Worm (Caenorhabditis elegans): ENCODE measurements around the gene mig-2.

Gene mig-2

ce11 chrX:11560615-11561014 lies 12.2 kb downstream of the mig-2 start, which contains the start of gene lev-8:
lev-8 (plus strand) TSS chrX:11560915.
- TF ChIP-seq lsy-2 (tag; optimal IDR thresholded peaks at IDR 0.05) (no peak), pha-4 (tag; optimal IDR thresholded peaks at IDR 0.05) (no peak), elt-3 (tag; optimal IDR thresholded peaks at IDR 0.05) (no peak)

DNA sequence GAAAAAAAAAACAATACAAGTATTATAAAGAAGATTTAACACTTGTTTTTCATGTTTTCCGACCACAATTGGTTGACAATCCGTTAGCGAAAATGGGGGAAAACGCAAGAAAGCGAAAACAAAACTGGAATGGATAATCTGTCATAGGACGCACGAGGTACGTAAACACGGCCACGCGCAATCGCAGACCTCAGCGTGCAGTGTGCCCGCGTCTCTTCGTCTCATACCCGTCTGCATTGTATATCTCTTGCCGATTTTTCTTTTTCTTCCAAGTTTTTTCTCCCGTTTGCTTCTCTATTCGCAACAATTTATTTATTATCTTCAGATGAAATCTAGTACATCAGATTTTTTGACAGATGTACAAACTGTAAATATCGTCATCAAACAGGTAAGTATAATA lies 15.3 kb downstream of the mig-2 start, which contains the start of gene trpp-9:
trpp-9 (plus strand) TSS at position 261 of the 400 bp plus-strand sequence.
- TF ChIP-seq unc-62 (GFP tag; optimal IDR thresholded peaks at IDR 0.05) (no peak), mls-2 (tag; optimal IDR thresholded peaks at IDR 0.05) (no peak), unc-39 (tag; optimal IDR thresholded peaks at IDR 0.05) (no peak), mab-5 (tag; optimal IDR thresholded peaks at IDR 0.05) (no peak), nhr-237 (tag; optimal IDR thresholded peaks at IDR 0.05) (no peak), mep-1 (tag; optimal IDR thresholded peaks at IDR 0.05) (peak; percentile 16), sptf-1 (tag; optimal IDR thresholded peaks at IDR 0.05) (peak; percentile 3), drap-1 (GFP tag; optimal IDR thresholded peaks at IDR 0.05) (no peak), elt-3 (tag; optimal IDR thresholded peaks at IDR 0.05) (no peak), ces-1 (GFP tag; optimal IDR thresholded peaks at IDR 0.05) (peak; percentile 40), ztf-11 (tag; optimal IDR thresholded peaks at IDR 0.05) (no peak), zip-8 (tag; optimal IDR thresholded peaks at IDR 0.05) (no peak), ceh-83 (GFP tag; optimal IDR thresholded peaks at IDR 0.05) (no peak), hlh-1 (tag; optimal IDR thresholded peaks at IDR 0.05) (peak; percentile 2), nhr-76 (tag; optimal IDR thresholded peaks at IDR 0.05) (no peak), ham-2 (GFP tag; optimal IDR thresholded peaks at IDR 0.05) (no peak), ceh-39 (tag; optimal IDR thresholded peaks at IDR 0.05) (no peak), flh-1 (GFP tag; optimal IDR thresholded peaks at IDR 0.05) (no peak), lsy-2 (tag; optimal IDR thresholded peaks at IDR 0.05) (peak; percentile 29), nhr-12 (tag; optimal IDR thresholded peaks at IDR 0.05) (no peak), cnd-1 (tag; optimal IDR thresholded peaks at IDR 0.05) (no peak), blmp-1 (tag; optimal IDR thresholded peaks at IDR 0.05) (peak; percentile 85), elt-1 (tag; optimal IDR thresholded peaks at IDR 0.05; ENCODE audit: borderline replicate concordance, insufficient read depth) (peak; percentile 15), sem-2 (GFP tag; optimal IDR thresholded peaks at IDR 0.05) (no peak), lin-13 (tag; optimal IDR thresholded peaks at IDR 0.05) (no peak), pha-4 (tag; optimal IDR thresholded peaks at IDR 0.05) (peak; percentile 36), ceh-43 (GFP tag; optimal IDR thresholded peaks at IDR 0.05) (no peak), bed-3 (GFP tag; optimal IDR thresholded peaks at IDR 0.05) (no peak), tbx-8 (GFP tag; optimal IDR thresholded peaks at IDR 0.05) (no peak), nhr-28 (tag; optimal IDR thresholded peaks at IDR 0.05) (no peak), lin-32 (GFP tag; optimal IDR thresholded peaks at IDR 0.05) (no peak), nhr-2 (tag; optimal IDR thresholded peaks at IDR 0.05) (no peak), M03D4.4 (tag; optimal IDR thresholded peaks at IDR 0.05) (no peak), unc-120 (tag; optimal IDR thresholded peaks at IDR 0.05; ENCODE audit: poor library complexity, severe bottlenecking) (no peak), snpc-4 (tag; optimal IDR thresholded peaks at IDR 0.05) (no peak)

DNA sequence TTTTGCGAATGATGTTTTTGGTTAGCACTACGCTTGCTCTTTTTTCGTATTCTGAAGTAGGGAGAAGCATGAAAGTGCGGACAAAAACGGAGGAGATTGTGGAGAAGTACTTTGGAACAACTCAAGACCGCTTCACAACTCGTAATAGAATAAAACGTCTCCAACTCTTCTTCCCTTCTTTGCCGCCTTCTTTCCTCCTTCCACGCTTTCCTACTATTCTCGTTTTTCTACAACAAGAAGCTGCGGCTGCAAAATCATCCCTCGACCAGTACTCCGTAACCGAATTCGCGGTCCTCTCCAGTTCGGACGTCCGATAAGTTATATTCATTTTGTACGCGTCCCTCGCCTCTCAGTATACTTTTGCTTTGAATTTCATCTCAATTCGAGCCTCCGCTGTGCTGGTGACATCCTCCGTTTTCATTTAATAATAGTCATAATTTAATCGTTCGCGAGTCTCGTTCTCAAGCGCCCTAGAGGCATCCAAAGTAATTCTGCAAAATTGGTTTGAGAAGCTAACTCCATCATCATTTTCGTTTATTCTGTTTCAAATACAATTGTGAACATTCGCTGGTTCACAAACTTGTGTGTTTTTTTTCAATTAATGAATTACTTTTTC lies 21.4 kb downstream of the mig-2 start:
- peak; percentile 98 for TF ChIP-seq ces-1 (GFP tag; optimal IDR thresholded peaks at IDR 0.05)
- TF ChIP-seq ceh-43 (GFP tag; optimal IDR thresholded peaks at IDR 0.05), result no peak

- TF ChIP-seq ces-1 (GFP tag; optimal IDR thresholded peaks at IDR 0.05), result peak; percentile 46
- TF ChIP-seq snpc-4 (tag; optimal IDR thresholded peaks at IDR 0.05), result no peak
- no peak for TF ChIP-seq M03D4.4 (tag; optimal IDR thresholded peaks at IDR 0.05)
- TF ChIP-seq elt-1 (tag; optimal IDR thresholded peaks at IDR 0.05; ENCODE audit: borderline replicate concordance, insufficient read depth), result no peak
These were observed 23.3 kb downstream of the mig-2 start for ce11 chrX:11571714-11572113.
